Worm (Caenorhabditis elegans) whole organism, L3 larva: ENCODE results near the gene hpl-2.

Experiments used
- R02D3.7 ChIP-seq: fragments of 150-350 bp; optimal IDR thresholded peaks from 2 replicates; lab custom pipeline; 2014; ENCODE audit warnings: missing biosample characterization, missing genetic modification characterization
- ZK546.5 ChIP-seq: sonication (generic microtip); optimal IDR thresholded peaks from 2 replicates; lab custom pipeline; 2017; ENCODE audit warnings: missing biosample characterization, missing genetic modification characterization
- ama-1 ChIP-seq: fragments of 150-350 bp; optimal IDR thresholded peaks from 2 replicates; lab custom pipeline; 2018
- ceh-16 ChIP-seq: sonication (generic microtip); optimal IDR thresholded peaks from 2 replicates; lab custom pipeline; 2017; ENCODE audit warnings: missing biosample characterization, missing genetic modification characterization
- ceh-9 ChIP-seq: sonication (generic microtip); optimal IDR thresholded peaks from 2 replicates; lab custom pipeline; 2018; ENCODE audit warnings: missing biosample characterization, missing genetic modification characterization
- daf-12 ChIP-seq: fragments of 150-350 bp; optimal IDR thresholded peaks from 2 replicates; lab custom pipeline; 2014; ENCODE audit warnings: missing biosample characterization, missing genetic modification reagents, missing genetic modification characterization
- egl-27 ChIP-seq: sonication (generic microtip); optimal IDR thresholded peaks from 4 replicates; lab custom pipeline; 2017; ENCODE audit warnings: missing biosample characterization, missing genetic modification reagents, missing genetic modification characterization
- egl-5 ChIP-seq: fragments of 150-350 bp; optimal IDR thresholded peaks from 2 replicates; lab custom pipeline; 2017; ENCODE audit warnings: missing biosample characterization, missing genetic modification reagents, missing genetic modification characterization, inconsistent platforms
- elt-3 ChIP-seq, 3 experiments: fragments of 150-350 bp in 1 of 3; sonication (generic microtip) in 2 of 3; optimal IDR thresholded peaks; 2 replicates in 2 of 3; 4 replicates in 1 of 3; lab custom pipeline; 2014 to 2017; ENCODE audit warnings: missing biosample characterization in 3 of 3, missing genetic modification characterization in 3 of 3
- fkh-10 ChIP-seq: sonication (generic microtip); optimal IDR thresholded peaks from 2 replicates; lab custom pipeline; 2017; ENCODE audit warnings: missing biosample characterization, missing genetic modification reagents, missing genetic modification characterization
- jun-1 ChIP-seq: fragments of 150-350 bp; optimal IDR thresholded peaks from 2 replicates; lab custom pipeline; 2014; ENCODE audit warnings: missing biosample characterization, missing genetic modification reagents, missing genetic modification characterization
- lin-15B ChIP-seq: fragments of 150-350 bp; optimal IDR thresholded peaks from 2 replicates; lab custom pipeline; 2014; ENCODE audit warnings: missing biosample characterization, missing genetic modification characterization
- lin-39 ChIP-seq: fragments of 150-350 bp; optimal IDR thresholded peaks from 2 replicates; lab custom pipeline; 2018; ENCODE audit warnings: missing biosample characterization, missing genetic modification reagents, missing genetic modification characterization
- lsy-12 ChIP-seq: sonication (generic microtip); optimal IDR thresholded peaks from 2 replicates; lab custom pipeline; 2016; ENCODE audit warnings: mild to moderate bottlenecking, missing genetic modification characterization, missing compliant biosample characterization
- mdl-1 ChIP-seq: fragments of 150-350 bp; optimal IDR thresholded peaks from 2 replicates; lab custom pipeline; 2014; ENCODE audit warnings: missing biosample characterization, missing genetic modification characterization
- mml-1 ChIP-seq: fragments of 150-350 bp; sonication (generic microtip); optimal IDR thresholded peaks from 3 replicates; lab custom pipeline; 2014; ENCODE audit warnings: missing biosample characterization, missing genetic modification characterization
- nfya-1 ChIP-seq: sonication (generic microtip); optimal IDR thresholded peaks from 2 replicates; lab custom pipeline; 2017; ENCODE audit warnings: missing genetic modification characterization, mild to moderate bottlenecking, missing compliant biosample characterization, antibody characterized with exemption, moderate library complexity; ENCODE audit not compliant: insufficient read depth
- nhr-11 ChIP-seq: fragments of 150-350 bp; optimal IDR thresholded peaks from 2 replicates; lab custom pipeline; 2014; ENCODE audit warnings: missing biosample characterization, missing genetic modification characterization
- nhr-12 ChIP-seq: fragments of 150-350 bp; optimal IDR thresholded peaks from 2 replicates; lab custom pipeline; 2014; ENCODE audit warnings: missing biosample characterization, missing genetic modification characterization
- nhr-237 ChIP-seq: fragments of 150-350 bp; optimal IDR thresholded peaks from 2 replicates; lab custom pipeline; 2014; ENCODE audit warnings: missing biosample characterization, missing genetic modification characterization
- nhr-25 ChIP-seq: sonication (generic microtip); optimal IDR thresholded peaks from 2 replicates; lab custom pipeline; 2017; ENCODE audit warnings: missing biosample characterization, missing genetic modification characterization
- nhr-28 ChIP-seq: fragments of 150-350 bp; optimal IDR thresholded peaks from 2 replicates; lab custom pipeline; 2014; ENCODE audit warnings: missing biosample characterization, missing genetic modification characterization
- nhr-43 ChIP-seq: sonication (generic microtip); optimal IDR thresholded peaks from 2 replicates; lab custom pipeline; 2016; ENCODE audit warnings: mild to moderate bottlenecking, missing genetic modification characterization, missing compliant biosample characterization; ENCODE audit not compliant: poor library complexity, severe bottlenecking
- nhr-67 ChIP-seq: fragments of 150-350 bp; optimal IDR thresholded peaks from 2 replicates; lab custom pipeline; 2014; ENCODE audit warnings: missing biosample characterization, missing genetic modification characterization
- nhr-76 ChIP-seq: fragments of 150-350 bp; sonication (generic microtip); optimal IDR thresholded peaks from 5 replicates; lab custom pipeline; 2014; ENCODE audit warnings: missing biosample characterization, missing genetic modification characterization
- nhr-77 ChIP-seq: fragments of 150-350 bp; optimal IDR thresholded peaks from 2 replicates; lab custom pipeline; 2014; ENCODE audit warnings: missing biosample characterization, missing genetic modification characterization
- pqm-1 ChIP-seq: fragments of 150-350 bp; optimal IDR thresholded peaks from 2 replicates; lab custom pipeline; 2017; ENCODE audit warnings: missing biosample characterization, missing genetic modification characterization, inconsistent platforms
- sea-2 ChIP-seq: fragments of 150-350 bp; sonication (generic microtip); optimal IDR thresholded peaks from 4 replicates; lab custom pipeline; 2014; ENCODE audit warnings: missing biosample characterization, missing genetic modification reagents, missing genetic modification characterization
- tbx-2 ChIP-seq: sonication (generic microtip); optimal IDR thresholded peaks from 2 replicates; lab custom pipeline; 2016; ENCODE audit warnings: mild to moderate bottlenecking, missing genetic modification characterization, missing compliant biosample characterization
- unc-39 ChIP-seq: sonication (generic microtip); optimal IDR thresholded peaks from 4 replicates; lab custom pipeline; 2017; ENCODE audit warnings: missing biosample characterization, missing genetic modification characterization
- unc-62 ChIP-seq: fragments of 150-350 bp; sonication (generic microtip); optimal IDR thresholded peaks from 4 replicates; lab custom pipeline; 2014; ENCODE audit warnings: missing biosample characterization, missing genetic modification reagents, missing genetic modification characterization
- zag-1 ChIP-seq: fragments of 150-350 bp; optimal IDR thresholded peaks from 2 replicates; lab custom pipeline; 2014; ENCODE audit warnings: missing biosample characterization, missing genetic modification characterization
- ztf-4 ChIP-seq: fragments of 150-350 bp; optimal IDR thresholded peaks from 2 replicates; lab custom pipeline; 2014; ENCODE audit warnings: missing biosample characterization, missing genetic modification characterization

Gene hpl-2

DNA sequence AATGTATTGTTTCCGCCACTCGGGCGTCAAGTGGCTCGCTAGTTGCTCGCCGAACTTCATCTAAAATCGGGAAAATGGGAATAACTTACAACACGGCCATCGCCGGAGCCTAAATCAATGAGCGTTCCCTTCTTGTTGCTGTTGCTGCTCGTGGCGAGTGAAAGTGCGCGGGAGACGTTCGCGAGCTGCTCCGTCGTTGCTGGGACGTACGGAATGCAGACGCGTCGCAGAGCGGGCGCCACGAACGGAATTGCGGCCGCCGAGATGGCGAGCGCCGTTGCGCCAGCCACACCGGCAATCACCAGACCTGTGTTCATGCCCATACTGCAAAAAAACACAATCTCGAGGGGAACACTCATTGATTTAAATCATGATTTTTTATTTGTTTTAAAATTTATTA is 48.8 kb downstream of the hpl-2 start:
- no peak for TF ChIP-seq jun-1
- TF ChIP-seq fkh-10 (GFP tag; lab: Kevin White, UChicago) = no peak
- TF ChIP-seq nhr-76 (tag; lab: Kevin White, UChicago) = no peak
- TF ChIP-seq zag-1 (tag; lab: Kevin White, UChicago) = no peak
- no peak for TF ChIP-seq unc-62 (GFP tag; lab: Kevin White, UChicago)
- TF ChIP-seq ceh-16 (tag; lab: Kevin White, UChicago) = no peak
- TF ChIP-seq pqm-1 (tag; lab: Kevin White, UChicago) = no peak
- TF ChIP-seq lin-39 (tag; lab: Kevin White, UChicago) = no peak
- TF ChIP-seq mml-1 (tag; lab: Kevin White, UChicago) = no peak
- no peak for TF ChIP-seq ama-1
- TF ChIP-seq elt-3 (tag; optimal IDR thresholded peaks at IDR 0.05; lab: Kevin White, UChicago) = no peak
- no peak for TF ChIP-seq lsy-12 (tag; lab: Kevin White, UChicago)
- no peak for TF ChIP-seq ztf-4 (tag; lab: Kevin White, UChicago)
- no peak for TF ChIP-seq ZK546.5 (tag; lab: Kevin White, UChicago)
- TF ChIP-seq lin-15B = no peak
- no peak for TF ChIP-seq sea-2 (GFP tag; lab: Kevin White, UChicago)
- TF ChIP-seq unc-39 = no peak

- TF ChIP-seq ztf-4 (tag; lab: Kevin White, UChicago) (no peak), lin-15B (no peak), nhr-12 (tag; lab: Kevin White, UChicago) (no peak), egl-27 (tag; lab: Kevin White, UChicago) (no peak), daf-12 (tag; lab: Kevin White, UChicago) (no peak), jun-1 (no peak), tbx-2 (tag; lab: Kevin White, UChicago) (no peak), zag-1 (tag; lab: Kevin White, UChicago) (no peak), lin-39 (tag; lab: Kevin White, UChicago) (no peak), pqm-1 (tag; lab: Kevin White, UChicago) (no peak), nhr-77 (tag; lab: Kevin White, UChicago) (no peak), fkh-10 (GFP tag; lab: Kevin White, UChicago) (no peak), mdl-1 (no peak), nhr-28 (no peak), R02D3.7 (tag; lab: Kevin White, UChicago) (no peak), nhr-67 (no peak), nhr-76 (tag; lab: Kevin White, UChicago) (no peak)
- TF ChIP-seq, all 47 proteins: peak for 0
These were observed 50.8 kb downstream of the hpl-2 start for ce11 chrIII:10704499-10704898.

DNA sequence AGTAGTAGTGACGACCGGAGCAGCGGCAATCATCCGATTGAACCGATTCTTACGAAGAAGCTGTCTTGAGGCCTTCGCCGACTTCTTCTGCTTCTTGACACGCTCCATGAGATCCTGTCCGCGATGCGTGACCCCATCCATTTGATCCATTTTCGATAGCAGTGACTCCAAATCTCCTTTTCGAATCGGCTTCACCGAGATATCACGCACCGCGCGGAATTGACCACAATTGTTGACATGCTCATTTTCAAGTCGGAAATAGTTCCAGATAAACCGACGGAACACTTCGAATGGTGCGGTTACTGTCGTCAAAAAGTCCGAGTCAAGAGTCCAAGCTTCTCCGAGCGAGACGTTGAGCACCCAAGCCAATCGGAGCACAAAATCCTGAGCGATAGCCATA is 51.5 kb downstream of the hpl-2 start:
- no peak for TF ChIP-seq nhr-25 (tag; lab: Kevin White, UChicago)
- no peak for TF ChIP-seq ceh-9 (tag; lab: Kevin White, UChicago)
- no peak for TF ChIP-seq fkh-10 (GFP tag; lab: Kevin White, UChicago)
- TF ChIP-seq elt-3 (tag; optimal IDR thresholded peaks at IDR 0.05; lab: Kevin White, UChicago) = no peak
- TF ChIP-seq lin-15B = no peak
- no peak for TF ChIP-seq ZK546.5 (tag; lab: Kevin White, UChicago)
- no peak for TF ChIP-seq egl-5 (tag; lab: Kevin White, UChicago)
- TF ChIP-seq, all 47 proteins: peak for 0

ce11 chrIII:10702805-10703204 is 52.5 kb downstream of the hpl-2 start:
- TF ChIP-seq nhr-11 (tag; lab: Kevin White, UChicago) = no peak
- TF ChIP-seq lsy-12 (tag; lab: Kevin White, UChicago) = no peak
- no peak for TF ChIP-seq nhr-237 (tag; lab: Kevin White, UChicago)
- peak; percentile 86 for TF ChIP-seq nfya-1
- no peak for TF ChIP-seq nhr-43 (tag; lab: Kevin White, UChicago)
- TF ChIP-seq, all 47 proteins: peak for 1
